Worm (Caenorhabditis elegans): ENCODE data around the gene C18D11.10.
"Not testable (repeated sequence)": the region's sequence is repeated elsewhere in the genome, so short reads cannot be mapped to it uniquely, and the experiment has no call there.

Gene C18D11.10

ce11 chrIII:11789480-11789879 lies 18.0 kb upstream of the C18D11.10 start:
- no peak for TF ChIP-seq nhr-23 (tag; optimal IDR thresholded peaks at IDR 0.05)
- no peak for TF ChIP-seq ztf-11 (tag; optimal IDR thresholded peaks at IDR 0.05)
- TF ChIP-seq nhr-12 (tag; optimal IDR thresholded peaks at IDR 0.05), result no peak
- no peak for TF ChIP-seq ceh-82 (tag; optimal IDR thresholded peaks at IDR 0.05)
- no peak for TF ChIP-seq fos-1 (tag; optimal IDR thresholded peaks at IDR 0.05)
- TF ChIP-seq lsy-2 (tag; optimal IDR thresholded peaks at IDR 0.05), result no peak
- no peak for TF ChIP-seq egl-27 (tag; optimal IDR thresholded peaks at IDR 0.05)
- TF ChIP-seq ztf-1 (GFP tag; conservative IDR thresholded peaks at IDR 0.05), result no peak
- no peak for TF ChIP-seq nhr-129 (tag; optimal IDR thresholded peaks at IDR 0.05)
- TF ChIP-seq elt-1 (tag; optimal IDR thresholded peaks at IDR 0.05), result no peak
- TF ChIP-seq nhr-11 (tag; optimal IDR thresholded peaks at IDR 0.05), result no peak
- no peak for TF ChIP-seq ztf-4 (tag; optimal IDR thresholded peaks at IDR 0.05)
- TF ChIP-seq zag-1 (tag; optimal IDR thresholded peaks at IDR 0.05), result no peak
- TF ChIP-seq Y55F3AM.14 (GFP tag; optimal IDR thresholded peaks at IDR 0.05), result no peak
- no peak for TF ChIP-seq blmp-1 (tag; optimal IDR thresholded peaks at IDR 0.05; ENCODE audit: insufficient read depth)
- no peak for TF ChIP-seq ZK546.5 (tag; optimal IDR thresholded peaks at IDR 0.05)
- no peak for TF ChIP-seq nhr-25 (tag; optimal IDR thresholded peaks at IDR 0.05)

- TF ChIP-seq ztf-4 (tag; optimal IDR thresholded peaks at IDR 0.05), result peak; percentile 8
- peak; percentile 51 for TF ChIP-seq sma-3 (GFP tag; optimal IDR thresholded peaks at IDR 0.05)
- TF ChIP-seq unc-55 (GFP tag; optimal IDR thresholded peaks at IDR 0.05), result peak; percentile 50
- TF ChIP-seq snpc-4 (tag; optimal IDR thresholded peaks at IDR 0.05), result peak; percentile 77
- peak; percentile 46 for TF ChIP-seq C34F6.9 (tag; optimal IDR thresholded peaks at IDR 0.05)
- peak in 1 of 2 experiments; percentile 31 for TF ChIP-seq lsy-2 (tag; optimal IDR thresholded peaks at IDR 0.05)
- peak; percentile 48 for TF ChIP-seq sma-9 (GFP tag; optimal IDR thresholded peaks at IDR 0.05)
- TF ChIP-seq sma-9 (tag; optimal IDR thresholded peaks at IDR 0.05), result not testable (repeated sequence)
- peak; percentile 72 for TF ChIP-seq gmeb-1 (tag; optimal IDR thresholded peaks at IDR 0.05)
- peak; percentile 65 for TF ChIP-seq F13H6.1 (tag; optimal IDR thresholded peaks at IDR 0.05)
- peak; percentile 41 for TF ChIP-seq nhr-25 (tag; optimal IDR thresholded peaks at IDR 0.05)
- peak; percentile 54 for TF ChIP-seq sem-4 (tag; optimal IDR thresholded peaks at IDR 0.05)
- peak; percentile 47 for TF ChIP-seq fos-1 (tag; optimal IDR thresholded peaks at IDR 0.05)
- TF ChIP-seq mab-5 (tag; optimal IDR thresholded peaks at IDR 0.05), result peak; percentile 39
- peak; percentile 26 for TF ChIP-seq egl-27 (tag; optimal IDR thresholded peaks at IDR 0.05)
- TF ChIP-seq lin-11 (tag; optimal IDR thresholded peaks at IDR 0.05), result peak; percentile 49
- peak; percentile 53 for TF ChIP-seq crh-2 (tag; optimal IDR thresholded peaks at IDR 0.05)
- TF ChIP-seq nhr-129 (tag; optimal IDR thresholded peaks at IDR 0.05), result peak; percentile 59
Observed at ce11 chrIII:11792295-11793256, 14.9 kb upstream of the C18D11.10 start, which contains the start of gene C24H11.2. C24H11.2 (minus strand) TSS chrIII:11792345.

- TF ChIP-seq peb-1 (tag; optimal IDR thresholded peaks at IDR 0.05) (no peak), dmd-4 (tag; optimal IDR thresholded peaks at IDR 0.05) (no peak), sem-4 (tag; optimal IDR thresholded peaks at IDR 0.05) (peak; percentile 30)
Observed at ce11 chrIII:11794389-11794788, 13.1 kb upstream of the C18D11.10 start.

DNA sequence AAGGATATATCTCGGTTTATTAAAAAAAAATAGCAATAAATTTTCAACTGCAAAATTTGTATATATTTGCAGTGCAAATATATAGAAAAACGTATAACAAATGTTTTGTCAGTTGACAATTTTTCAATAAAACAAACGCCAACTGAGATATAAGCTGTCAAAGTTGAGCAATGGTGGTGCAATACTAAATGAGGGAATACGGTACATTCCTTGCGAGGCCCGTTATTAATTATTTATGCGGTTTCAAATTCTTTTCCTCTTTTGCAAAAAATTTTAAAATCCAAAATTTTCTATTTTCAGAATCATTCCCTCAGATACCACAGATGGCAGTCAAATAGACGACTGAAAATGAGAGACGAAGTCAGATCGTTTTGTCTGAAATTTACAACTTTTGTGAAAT lies 12.1 kb upstream of the C18D11.10 start, which contains the start of gene twk-39:
twk-39 (plus strand) TSS at position 301 of the 400 bp plus-strand sequence.
- TF ChIP-seq nhr-12 (tag; optimal IDR thresholded peaks at IDR 0.05) (no peak), lin-39 (tag; optimal IDR thresholded peaks at IDR 0.05) (no peak), mbf-1 (tag; optimal IDR thresholded peaks at IDR 0.05) (no peak)

- TF ChIP-seq aly-2 (tag; optimal IDR thresholded peaks at IDR 0.05), result no peak
- TF ChIP-seq nhr-237 (tag; optimal IDR thresholded peaks at IDR 0.05), result no peak
- no peak for TF ChIP-seq ztf-1 (GFP tag; conservative IDR thresholded peaks at IDR 0.05)
- no peak for TF ChIP-seq sma-3 (GFP tag; optimal IDR thresholded peaks at IDR 0.05)
- no peak for TF ChIP-seq nhr-6 (tag; optimal IDR thresholded peaks at IDR 0.05)
- no peak for TF ChIP-seq egl-27 (tag; optimal IDR thresholded peaks at IDR 0.05)
- TF ChIP-seq nhr-11 (tag; optimal IDR thresholded peaks at IDR 0.05), result no peak
Observed at ce11 chrIII:11806695-11807094, 823 bp upstream of the C18D11.10 start, which contains the start of gene C18D11.7. C18D11.7 (minus strand) TSS chrIII:11806795.
